Fruit fly (Drosophila melanogaster): ENCODE data around the gene CG17568.

CG17568 gene

DNA sequence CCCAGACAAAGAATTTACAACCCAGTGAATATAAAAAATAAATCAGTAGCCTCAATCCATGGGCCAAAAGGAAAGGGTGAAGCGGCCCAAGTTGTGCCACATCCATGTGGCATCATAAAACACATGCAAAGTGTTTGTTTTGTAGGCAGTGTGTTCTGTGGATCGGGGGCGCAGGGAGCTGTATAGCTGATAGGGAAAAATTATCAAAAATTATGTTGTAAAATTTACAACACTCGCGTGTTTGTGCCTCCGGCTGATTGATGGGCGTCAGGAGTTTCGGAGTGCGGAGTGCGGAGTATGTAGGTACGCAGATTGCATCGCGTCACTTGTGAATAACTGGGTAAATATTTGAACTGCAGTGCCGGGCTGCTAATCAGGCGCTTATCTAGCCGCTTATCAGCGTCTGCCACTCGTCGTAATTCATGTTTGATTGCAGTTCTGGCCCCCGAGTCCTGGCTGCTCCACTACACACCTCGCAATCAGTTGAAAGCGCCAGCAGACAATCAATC is 10.3 kb upstream of the CG17568 start:
- no peak for TF ChIP-seq CG34367 (tag; optimal IDR thresholded peaks at IDR 0.05)
- peak; percentile 55; the same call in 1 of the 3 replicates for TF ChIP-seq CG4496 (GFP tag; IDR thresholded peaks at IDR 0.05)
- TF ChIP-seq fd96Ca (GFP tag; IDR thresholded peaks at IDR 0.05), result peak; percentile 38; the same call in 1 of the 3 replicates
- TF ChIP-seq CG8159 (tag; optimal IDR thresholded peaks at IDR 0.05), result no peak

DNA sequence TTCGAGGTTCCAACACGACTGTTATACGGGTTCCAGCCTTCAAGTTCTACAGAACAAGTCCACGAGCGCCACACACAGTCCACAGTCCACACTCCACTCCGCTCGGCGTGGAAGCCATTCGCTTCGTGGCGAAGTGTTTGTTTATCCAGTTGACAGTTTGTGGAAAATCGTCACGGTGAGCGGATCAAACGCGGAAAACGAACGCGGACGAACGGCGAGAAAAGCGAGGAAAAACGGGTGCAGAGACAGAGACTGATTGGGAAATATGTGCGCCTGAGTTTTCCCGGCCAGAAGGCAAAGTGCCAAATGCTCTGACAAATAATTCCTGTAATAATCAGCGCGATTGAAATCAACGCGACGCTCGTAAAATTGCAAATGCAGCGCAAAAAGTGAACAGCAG is 8.7 kb upstream of the CG17568 start, which contains the start of gene drl:
Gene drl, plus strand, starts transcription at position 148 of the 400 bp plus-strand sequence.
- TF ChIP-seq Pif1A (GFP tag; optimal IDR thresholded peaks at IDR 0.05), result no peak
- no peak for TF ChIP-seq Pif1B (GFP tag; optimal IDR thresholded peaks at IDR 0.05)
- TF ChIP-seq CG4496 (GFP tag; IDR thresholded peaks at IDR 0.05), result peak; percentile 61
- TF ChIP-seq CG15710 (tag; optimal IDR thresholded peaks at IDR 0.05), result no peak
- no peak for TF ChIP-seq EcR (GFP tag; optimal IDR thresholded peaks at IDR 0.05)
- TF ChIP-seq Ets98B (GFP tag; IDR thresholded peaks at IDR 0.05), result peak; percentile 67; the same call in 1 of the 2 replicates
- no peak for TF ChIP-seq CG14655 (GFP tag; optimal IDR thresholded peaks at IDR 0.05)
- no peak for TF ChIP-seq CG34367 (tag; optimal IDR thresholded peaks at IDR 0.05)
- TF ChIP-seq rn (GFP tag; IDR thresholded peaks at IDR 0.05), result no peak
- no peak for TF ChIP-seq CG17806 (tag; optimal IDR thresholded peaks at IDR 0.05)
- no peak for TF ChIP-seq CG10348 (GFP tag; IDR thresholded peaks at IDR 0.05)
- no peak for TF ChIP-seq Snoo (tag; optimal IDR thresholded peaks at IDR 0.05)
- TF ChIP-seq CG8159 (tag; optimal IDR thresholded peaks at IDR 0.05), result no peak
- TF ChIP-seq CG12605 (GFP tag; IDR thresholded peaks at IDR 0.05), result peak; percentile 67
- TF ChIP-seq CG32121 (GFP tag; IDR thresholded peaks at IDR 0.05), result peak; percentile 57
- peak; percentile 64; the same call in 1 of the 3 replicates for TF ChIP-seq fd96Ca (GFP tag; IDR thresholded peaks at IDR 0.05)
- no peak for TF ChIP-seq CG9948 (tag; optimal IDR thresholded peaks at IDR 0.05)
- TF ChIP-seq CG8301 (tag; optimal IDR thresholded peaks at IDR 0.05), result no peak
- TF ChIP-seq D1 (tag; optimal IDR thresholded peaks at IDR 0.05), result no peak
- TF ChIP-seq CG13204 (GFP tag; optimal IDR thresholded peaks at IDR 0.05), result no peak
- TF ChIP-seq gl (tag; optimal IDR thresholded peaks at IDR 0.05), result no peak

DNA sequence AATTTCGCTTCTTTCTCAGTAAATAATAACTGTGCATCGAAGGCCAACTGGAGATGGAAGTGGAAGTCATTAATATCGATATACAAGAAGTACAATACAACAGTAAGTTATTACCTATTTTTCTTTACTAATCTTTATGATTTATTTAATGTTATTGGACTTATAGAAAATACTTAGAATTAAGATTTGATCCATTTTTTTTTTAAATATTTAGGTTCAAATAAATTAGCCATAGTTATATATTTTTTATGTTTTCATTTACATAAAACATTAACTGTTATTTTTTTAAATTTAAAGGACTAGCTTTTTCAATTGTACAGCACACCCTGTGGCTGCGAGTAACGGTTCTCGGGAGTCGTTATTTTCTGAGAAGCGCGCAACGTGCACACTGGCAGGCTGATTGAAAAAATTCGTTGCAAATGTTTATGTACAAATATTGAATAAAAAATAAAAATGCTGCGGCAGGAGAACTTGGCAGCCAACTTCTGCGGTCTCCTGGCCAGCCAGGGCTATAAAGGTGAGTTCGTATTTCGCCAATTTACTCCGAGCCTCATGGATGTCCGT is 4.3 kb upstream of the CG17568 start, which contains the start of the genes gammaTub37C and pigeon:
Gene gammaTub37C, minus strand, starts transcription at position 51 of the 564 bp plus-strand sequence.
Gene pigeon, plus strand, starts transcription at position 368 of the 564 bp plus-strand sequence.
- TF ChIP-seq CG17806 (tag; optimal IDR thresholded peaks at IDR 0.05), result no peak
- no peak for TF ChIP-seq CG10348 (GFP tag; IDR thresholded peaks at IDR 0.05)
- no peak for TF ChIP-seq CG12605 (GFP tag; IDR thresholded peaks at IDR 0.05)
- no peak for TF ChIP-seq gl (tag; optimal IDR thresholded peaks at IDR 0.05)
- TF ChIP-seq CG14655 (GFP tag; optimal IDR thresholded peaks at IDR 0.05), result no peak
- no peak for TF ChIP-seq CG8159 (tag; optimal IDR thresholded peaks at IDR 0.05)
- TF ChIP-seq CG34367 (tag; optimal IDR thresholded peaks at IDR 0.05), result no peak
- no peak for TF ChIP-seq CG15710 (tag; optimal IDR thresholded peaks at IDR 0.05)
- no peak for TF ChIP-seq fd96Ca (GFP tag; IDR thresholded peaks at IDR 0.05)
- TF ChIP-seq Pif1A (GFP tag; optimal IDR thresholded peaks at IDR 0.05), result no peak
- no peak for TF ChIP-seq rn (GFP tag; IDR thresholded peaks at IDR 0.05)
- no peak for TF ChIP-seq Pif1B (GFP tag; optimal IDR thresholded peaks at IDR 0.05)
- TF ChIP-seq CG8301 (tag; optimal IDR thresholded peaks at IDR 0.05), result no peak
- TF ChIP-seq D1 (tag; optimal IDR thresholded peaks at IDR 0.05), result no peak
- TF ChIP-seq EcR (GFP tag; optimal IDR thresholded peaks at IDR 0.05), result no peak
- TF ChIP-seq CG4496 (GFP tag; IDR thresholded peaks at IDR 0.05), result no peak
- no peak for TF ChIP-seq CG13204 (GFP tag; optimal IDR thresholded peaks at IDR 0.05)
- no peak for TF ChIP-seq CG32121 (GFP tag; IDR thresholded peaks at IDR 0.05)
- no peak for TF ChIP-seq CG9948 (tag; optimal IDR thresholded peaks at IDR 0.05)

DNA sequence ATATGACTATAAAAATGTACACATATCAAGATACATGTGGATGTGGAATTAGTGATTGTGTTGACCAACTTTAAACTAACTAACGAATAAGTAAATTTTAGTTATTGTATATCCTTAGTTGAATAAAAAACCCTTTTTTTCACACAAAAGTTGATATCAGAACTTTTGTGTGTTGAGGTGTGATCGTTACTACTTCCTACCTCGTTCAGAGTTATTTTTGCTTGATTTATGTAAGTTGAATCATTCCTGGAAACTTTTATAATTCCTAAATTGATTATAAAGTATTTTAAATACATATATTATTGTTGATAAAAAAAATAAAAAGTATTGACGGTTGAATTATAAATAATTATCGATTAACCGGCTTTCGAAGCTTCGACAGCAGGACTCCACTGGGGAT is 2.2 kb upstream of the CG17568 start, which contains the start of gene CG46059:
Gene CG46059, minus strand, starts transcription at position 101 of the 400 bp plus-strand sequence.
- TF ChIP-seq rn (GFP tag; IDR thresholded peaks at IDR 0.05) (no peak), CG10348 (GFP tag; IDR thresholded peaks at IDR 0.05) (no peak), CG17806 (tag; optimal IDR thresholded peaks at IDR 0.05) (no peak), CG14655 (GFP tag; optimal IDR thresholded peaks at IDR 0.05) (no peak), CG34367 (tag; optimal IDR thresholded peaks at IDR 0.05) (no peak), CG13204 (GFP tag; optimal IDR thresholded peaks at IDR 0.05) (no peak), fd96Ca (GFP tag; IDR thresholded peaks at IDR 0.05) (no peak), Ets98B (GFP tag; IDR thresholded peaks at IDR 0.05) (no peak), Snoo (tag; optimal IDR thresholded peaks at IDR 0.05) (no peak), CG8159 (tag; optimal IDR thresholded peaks at IDR 0.05) (no peak), gl (tag; optimal IDR thresholded peaks at IDR 0.05) (no peak), EcR (GFP tag; optimal IDR thresholded peaks at IDR 0.05) (no peak), CG9948 (tag; optimal IDR thresholded peaks at IDR 0.05) (no peak), Pif1A (GFP tag; optimal IDR thresholded peaks at IDR 0.05) (no peak), CG32121 (GFP tag; IDR thresholded peaks at IDR 0.05) (no peak), CG4496 (GFP tag; IDR thresholded peaks at IDR 0.05) (no peak), D1 (tag; optimal IDR thresholded peaks at IDR 0.05) (no peak), CG15710 (tag; optimal IDR thresholded peaks at IDR 0.05) (no peak), CG8301 (tag; optimal IDR thresholded peaks at IDR 0.05) (no peak)

DNA sequence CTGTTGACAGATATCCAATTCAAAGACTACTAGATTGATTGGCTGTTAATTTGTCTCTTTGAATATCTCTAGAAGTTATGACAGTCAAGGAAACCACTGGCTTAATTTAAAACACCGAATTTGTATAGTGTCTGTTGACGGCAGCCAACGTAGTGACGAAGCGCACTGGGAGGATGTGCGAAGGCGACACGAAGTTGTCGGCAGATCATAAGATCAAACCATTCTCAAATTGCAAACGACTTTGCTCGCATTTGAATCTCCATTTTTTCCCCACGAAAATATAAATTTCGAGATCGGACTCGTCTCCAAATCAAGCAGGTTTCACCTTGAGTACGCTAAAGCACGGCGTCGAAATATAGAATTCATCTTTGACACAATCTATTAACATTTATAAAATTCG is 1.2 kb upstream of the CG17568 start, which contains the start of gene CG42688:
Gene CG42688, minus strand, starts transcription at position 101 of the 400 bp plus-strand sequence.
- TF ChIP-seq Pif1B (GFP tag; optimal IDR thresholded peaks at IDR 0.05) (no peak), D1 (tag; optimal IDR thresholded peaks at IDR 0.05) (no peak), CG8159 (tag; optimal IDR thresholded peaks at IDR 0.05) (no peak), CG14655 (GFP tag; optimal IDR thresholded peaks at IDR 0.05) (no peak), Pif1A (GFP tag; optimal IDR thresholded peaks at IDR 0.05) (no peak), CG15710 (tag; optimal IDR thresholded peaks at IDR 0.05) (no peak), CG17806 (tag; optimal IDR thresholded peaks at IDR 0.05) (no peak), EcR (GFP tag; optimal IDR thresholded peaks at IDR 0.05) (no peak), CG32121 (GFP tag; IDR thresholded peaks at IDR 0.05) (no peak), CG34367 (tag; optimal IDR thresholded peaks at IDR 0.05) (no peak), CG12605 (GFP tag; IDR thresholded peaks at IDR 0.05) (no peak)
